Worm (Caenorhabditis elegans) whole organism, mixed stage, embryonic: ENCODE results near the gene gcy-7.

Experiments
- nhr-12 ChIP-seq: fragments of 150-350 bp; optimal IDR thresholded peaks from 2 replicates; lab custom pipeline; 2014; ENCODE audit warnings: missing biosample characterization, missing genetic modification characterization
- nhr-76 ChIP-seq: sonication (generic microtip); optimal IDR thresholded peaks from 2 replicates; lab custom pipeline; 2017; ENCODE audit warnings: missing biosample characterization, missing genetic modification characterization

ce11 chrV:8402392-8402791, 15.2 kb downstream of the gcy-7 start, which contains the start of gene F52E1.9:
- no peak for TF ChIP-seq nhr-76 (tag; lab: Kevin White, UChicago)
- no peak for TF ChIP-seq nhr-12 (tag; lab: Kevin White, UChicago)
